Fruit fly (Drosophila melanogaster) whole organism, embryonic: Measurements from ENCODE around the gene Nmt.
A peak's percentile ranks its signal among the peaks of the same experiment; 100 is the strongest.

ENCODE experiments used
- Adf1 ChIP-seq: fragments of 200-800 bp; sonication (Bioruptor generic); IDR thresholded peaks from 2 replicates; pipeline ENCODE4 v1.3.6; 2022; ENCODE audit warnings: missing biosample characterization, missing genetic modification characterization
- Antp ChIP-seq: fragments of 200-800 bp; sonication (Bioruptor generic); optimal IDR thresholded peaks from 3 replicates; lab custom pipeline; 2016; ENCODE audit warnings: missing biosample characterization, missing genetic modification characterization
- Atf3 ChIP-seq: fragments of 200-800 bp; sonication (Bioruptor generic); optimal IDR thresholded peaks from 3 replicates; lab custom pipeline; 2016; ENCODE audit warnings: missing biosample characterization, missing genetic modification characterization
- CG13624 ChIP-seq: fragments of 200-800 bp; sonication (Bioruptor generic); optimal IDR thresholded peaks from 2 replicates; lab custom pipeline; 2016; ENCODE audit warnings: missing biosample characterization, missing genetic modification characterization
- CG14710 ChIP-seq: fragments of 200-800 bp; sonication (Bioruptor generic); optimal IDR thresholded peaks from 3 replicates; lab custom pipeline; 2019; ENCODE audit warnings: missing biosample characterization, mild to moderate bottlenecking, missing genetic modification characterization, moderate library complexity
- CG30020 ChIP-seq: fragments of 200-800 bp; optimal IDR thresholded peaks from 2 replicates; lab custom pipeline; 2019; ENCODE audit warnings: missing biosample characterization, mild to moderate bottlenecking, missing genetic modification characterization, moderate library complexity
- CG30403 ChIP-seq: fragments of 200-800 bp; sonication (Bioruptor generic); optimal IDR thresholded peaks from 3 replicates; lab custom pipeline; 2016; ENCODE audit warnings: missing biosample characterization, missing genetic modification characterization
- CG34224 ChIP-seq: fragments of 200-800 bp; sonication (Bioruptor generic); IDR thresholded peaks from 3 replicates; pipeline ENCODE4 v1.3.6; 2022; ENCODE audit warnings: missing biosample characterization, missing genetic modification characterization; ENCODE audit not compliant: partially characterized antibody
- CG4424 ChIP-seq: fragments of 200-800 bp; sonication (Bioruptor generic); optimal IDR thresholded peaks from 3 replicates; lab custom pipeline; 2016; ENCODE audit warnings: missing biosample characterization, missing genetic modification characterization
- CG4617 ChIP-seq: fragments of 200-800 bp; sonication (Bioruptor generic); optimal IDR thresholded peaks from 3 replicates; lab custom pipeline; 2016; ENCODE audit warnings: missing biosample characterization, missing genetic modification characterization, borderline replicate concordance
- CG4707 ChIP-seq: fragments of 200-800 bp; sonication (Bioruptor generic); optimal IDR thresholded peaks from 2 replicates; lab custom pipeline; 2018; ENCODE audit warnings: missing biosample characterization, mild to moderate bottlenecking, missing genetic modification characterization, moderate library complexity
- CG4730 ChIP-seq: fragments of 200-800 bp; sonication (Bioruptor generic); IDR thresholded peaks from 2 replicates; pipeline ENCODE4 v1.3.6; 2022; ENCODE audit warnings: missing biosample characterization, missing genetic modification characterization
- CG5953 ChIP-seq: fragments of 200-800 bp; sonication (Bioruptor generic); IDR thresholded peaks from 2 replicates; pipeline ENCODE4 v1.3.6; 2022; ENCODE audit warnings: missing biosample characterization, missing genetic modification characterization
- CG9797 ChIP-seq: fragments of 200-800 bp; sonication (Bioruptor generic); optimal IDR thresholded peaks from 3 replicates; lab custom pipeline; 2018; ENCODE audit warnings: missing biosample characterization, mild to moderate bottlenecking, missing genetic modification characterization
- CrebB ChIP-seq: fragments of 200-800 bp; sonication (Bioruptor generic); optimal IDR thresholded peaks from 3 replicates; lab custom pipeline; 2018; ENCODE audit warnings: missing biosample characterization, mild to moderate bottlenecking, missing genetic modification characterization
- Dad ChIP-seq: fragments of 200-800 bp; sonication (Bioruptor generic); optimal IDR thresholded peaks from 3 replicates; lab custom pipeline; 2016; ENCODE audit warnings: missing biosample characterization, missing genetic modification characterization
- Dek ChIP-seq: fragments of 200-800 bp; sonication (Bioruptor generic); optimal IDR thresholded peaks from 3 replicates; lab custom pipeline; 2019; ENCODE audit warnings: missing biosample characterization, mild to moderate bottlenecking, missing genetic modification characterization, moderate library complexity
- GATAe ChIP-seq: fragments of 200-800 bp; sonication (Bioruptor generic); conservative IDR thresholded peaks from 2 replicates; pipeline ENCODE4 v1.3.6; 2022; ENCODE audit warnings: missing biosample characterization, missing genetic modification characterization
- H15 ChIP-seq: fragments of 200-800 bp; sonication (Bioruptor generic); IDR thresholded peaks from 3 replicates; pipeline ENCODE4 v1.3.6; 2022; ENCODE audit warnings: missing biosample characterization, missing genetic modification characterization
- HLH3B ChIP-seq: fragments of 200-800 bp; sonication (Bioruptor generic); IDR thresholded peaks from 2 replicates; pipeline ENCODE4 v1.3.6; 2022; ENCODE audit warnings: missing biosample characterization, missing genetic modification characterization
- HLH54F ChIP-seq: fragments of 200-800 bp; sonication (Bioruptor generic); optimal IDR thresholded peaks from 3 replicates; lab custom pipeline; 2016; ENCODE audit warnings: missing biosample characterization, missing genetic modification characterization
- Mrtf ChIP-seq: fragments of 200-800 bp; sonication (Bioruptor generic); IDR thresholded peaks from 3 replicates; pipeline ENCODE4 v1.3.6; 2022; ENCODE audit warnings: missing biosample characterization, missing genetic modification characterization
- Myb ChIP-seq: fragments of 200-800 bp; sonication (Bioruptor generic); optimal IDR thresholded peaks from 2 replicates; lab custom pipeline; 2016; ENCODE audit warnings: missing biosample characterization, missing genetic modification characterization
- Side ChIP-seq: fragments of 200-800 bp; sonication (Bioruptor generic); optimal IDR thresholded peaks from 2 replicates; lab custom pipeline; 2016; ENCODE audit warnings: missing biosample characterization, missing genetic modification characterization
- bigmax ChIP-seq: fragments of 200-800 bp; sonication (Bioruptor generic); optimal IDR thresholded peaks from 2 replicates; lab custom pipeline; 2018; ENCODE audit warnings: missing biosample characterization, mild to moderate bottlenecking, missing genetic modification characterization
- bowl ChIP-seq: fragments of 200-800 bp; sonication (Bioruptor generic); IDR thresholded peaks from 2 replicates; pipeline ENCODE4 v1.3.6; 2022; ENCODE audit warnings: missing biosample characterization, missing genetic modification characterization
- btn ChIP-seq: fragments of 200-800 bp; sonication (Bioruptor generic); optimal IDR thresholded peaks from 2 replicates; lab custom pipeline; 2016; ENCODE audit warnings: missing biosample characterization, missing genetic modification characterization
- caup ChIP-seq: fragments of 200-800 bp; sonication (Bioruptor generic); optimal IDR thresholded peaks from 3 replicates; lab custom pipeline; 2017; ENCODE audit warnings: missing biosample characterization, mild to moderate bottlenecking, missing genetic modification characterization, moderate library complexity; ENCODE audit not compliant: severe bottlenecking
- cg ChIP-seq: fragments of 200-800 bp; sonication (Bioruptor generic); optimal IDR thresholded peaks from 3 replicates; lab custom pipeline; 2019; ENCODE audit warnings: missing biosample characterization, mild to moderate bottlenecking, missing genetic modification characterization, moderate library complexity
- chinmo ChIP-seq: fragments of 200-800 bp; sonication (Bioruptor generic); IDR thresholded peaks from 4 replicates; pipeline ENCODE4 v1.3.6; 2022; ENCODE audit warnings: missing biosample characterization, missing genetic modification characterization; ENCODE audit not compliant: partially characterized antibody
- crc ChIP-seq: fragments of 200-800 bp; sonication (Bioruptor generic); optimal IDR thresholded peaks from 2 replicates; lab custom pipeline; 2016; ENCODE audit warnings: missing biosample characterization, missing genetic modification characterization
- cwo ChIP-seq: fragments of 200-800 bp; sonication (Bioruptor generic); optimal IDR thresholded peaks from 3 replicates; lab custom pipeline; 2017; ENCODE audit warnings: missing biosample characterization, missing genetic modification characterization, mild to moderate bottlenecking, moderate library complexity, missing genetic modification reagents
- dmrt99B ChIP-seq: fragments of 200-800 bp; sonication (Bioruptor generic); optimal IDR thresholded peaks from 2 replicates; lab custom pipeline; 2018; ENCODE audit warnings: missing biosample characterization, mild to moderate bottlenecking, missing genetic modification characterization, moderate library complexity
- dpn ChIP-seq, 2 experiments: fragments of 200-800 bp; sonication (Bioruptor generic); optimal IDR thresholded peaks; 3 replicates each; lab custom pipeline; 2016; ENCODE audit warnings: missing biosample characterization in 2 of 2, missing genetic modification characterization in 2 of 2
- gcm2 ChIP-seq: fragments of 200-800 bp; sonication (Bioruptor generic); optimal IDR thresholded peaks from 2 replicates; lab custom pipeline; 2016; ENCODE audit warnings: missing biosample characterization, missing genetic modification characterization
- gfzf ChIP-seq: fragments of 200-800 bp; sonication (Bioruptor generic); optimal IDR thresholded peaks from 2 replicates; lab custom pipeline; 2016; ENCODE audit warnings: missing biosample characterization, mild to moderate bottlenecking, missing genetic modification characterization, moderate library complexity
- gt ChIP-seq: fragments of 200-800 bp; sonication (Bioruptor generic); IDR thresholded peaks from 2 replicates; pipeline ENCODE4 v1.3.6; 2022; ENCODE audit warnings: missing biosample characterization, missing genetic modification characterization
- hb ChIP-seq: fragments of 200-800 bp; sonication (Bioruptor generic); IDR thresholded peaks from 3 replicates; pipeline ENCODE4 v1.3.6; 2022; ENCODE audit warnings: missing biosample characterization, missing genetic modification characterization; ENCODE audit not compliant: partially characterized antibody
- inv ChIP-seq: fragments of 200-800 bp; sonication (Bioruptor generic); IDR thresholded peaks from 2 replicates; pipeline ENCODE4 v1.3.6; 2022; ENCODE audit warnings: missing biosample characterization, missing genetic modification characterization; ENCODE audit not compliant: partially characterized antibody
- lab ChIP-seq: fragments of 200-800 bp; sonication (Bioruptor generic); optimal IDR thresholded peaks from 3 replicates; lab custom pipeline; 2017; ENCODE audit warnings: missing biosample characterization, missing genetic modification characterization, mild to moderate bottlenecking, moderate library complexity, missing genetic modification reagents
- nmo ChIP-seq: fragments of 200-800 bp; sonication (Bioruptor generic); optimal IDR thresholded peaks from 2 replicates; lab custom pipeline; 2018; ENCODE audit warnings: missing biosample characterization, mild to moderate bottlenecking, missing genetic modification characterization, moderate library complexity
- onecut ChIP-seq: fragments of 200-800 bp; sonication (Bioruptor generic); IDR thresholded peaks from 2 replicates; pipeline ENCODE4 v1.3.6; 2022; ENCODE audit warnings: missing biosample characterization, missing genetic modification characterization
- phol ChIP-seq: fragments of 200-800 bp; sonication (Bioruptor generic); optimal IDR thresholded peaks from 3 replicates; lab custom pipeline; 2018; ENCODE audit warnings: missing biosample characterization, mild to moderate bottlenecking, missing genetic modification characterization, moderate library complexity
- pros ChIP-seq: fragments of 200-800 bp; sonication (Bioruptor generic); optimal IDR thresholded peaks from 3 replicates; lab custom pipeline; 2019; ENCODE audit warnings: missing biosample characterization, mild to moderate bottlenecking, missing genetic modification characterization, moderate library complexity
- pzg ChIP-seq: fragments of 200-800 bp; sonication (Bioruptor generic); optimal IDR thresholded peaks from 3 replicates; lab custom pipeline; 2018; ENCODE audit warnings: missing biosample characterization, mild to moderate bottlenecking, missing genetic modification characterization, moderate library complexity
- ranshi ChIP-seq: fragments of 200-800 bp; sonication (Bioruptor generic); IDR thresholded peaks from 2 replicates; pipeline ENCODE4 v1.3.6; 2022; ENCODE audit warnings: missing biosample characterization, missing genetic modification characterization
- sens ChIP-seq: fragments of 200-800 bp; sonication (Bioruptor generic); peaks from one replicate; lab custom pipeline; 2016; ENCODE audit warnings: missing biosample characterization, missing genetic modification characterization
- tna ChIP-seq: fragments of 200-800 bp; sonication (Bioruptor generic); IDR thresholded peaks from 2 replicates; pipeline ENCODE4 v1.3.6; 2022; ENCODE audit warnings: missing biosample characterization, missing genetic modification characterization; ENCODE audit not compliant: partially characterized antibody
- trem ChIP-seq: fragments of 200-800 bp; optimal IDR thresholded peaks from 3 replicates; lab custom pipeline; 2019; ENCODE audit warnings: missing biosample characterization, mild to moderate bottlenecking, missing genetic modification characterization, moderate library complexity
- tx ChIP-seq: fragments of 200-800 bp; sonication (Bioruptor generic); optimal IDR thresholded peaks from 2 replicates; lab custom pipeline; 2016; ENCODE audit warnings: missing biosample characterization, missing genetic modification characterization
- zen ChIP-seq: fragments of 200-800 bp; sonication (Bioruptor generic); optimal IDR thresholded peaks from 3 replicates; lab custom pipeline; 2018; ENCODE audit warnings: missing biosample characterization, mild to moderate bottlenecking, missing genetic modification characterization, moderate library complexity

Nmt gene

dm6 chr3L:8175818-8176217 is 2.4 kb downstream of the Nmt start, which contains the start of gene RecQ4:
Gene RecQ4, minus strand, starts transcription at chr3L:8175978.
- TF ChIP-seq CG14710 (tag; lab: Kevin White, UChicago) (peak; percentile 32), inv (peak; percentile 29; the same call in 1 of the 2 replicates), Atf3 (GFP tag; lab: Kevin White, UChicago) (no peak), sens (GFP tag; lab: Kevin White, UChicago) (peak; percentile 77), CG4617 (GFP tag; lab: Kevin White, UChicago) (peak; percentile 8), tna (no peak), gfzf (peak; percentile 44), gcm2 (GFP tag; lab: Kevin White, UChicago) (no peak), bowl (GFP tag; lab: Robert Waterston, UW) (no peak), bigmax (GFP tag; lab: Kevin White, UChicago) (peak; percentile 54), Antp (GFP tag; lab: Kevin White, UChicago) (no peak), gt (GFP tag; lab: Robert Waterston, UW) (no peak), caup (GFP tag; lab: Kevin White, UChicago) (no peak), crc (no peak), btn (GFP tag; lab: Kevin White, UChicago) (no peak), GATAe (no peak), hb (GFP tag; lab: Robert Waterston, UW) (no peak), chinmo (0 out of 4 replicates have a peak, but pooled peaks have one; percentile 37), CG4424 (GFP tag; lab: Kevin White, UChicago) (no peak), HLH54F (GFP tag; lab: Kevin White, UChicago) (no peak), Myb (GFP tag; lab: Kevin White, UChicago) (peak; percentile 46), CrebB (tag; lab: Kevin White, UChicago) (no peak), CG4707 (peak; percentile 100), onecut (GFP tag; lab: Robert Waterston, UW) (no peak), CG30403 (GFP tag; lab: Kevin White, UChicago) (peak; percentile 26), ranshi (GFP tag; lab: Robert Waterston, UW) (no peak), tx (GFP tag; lab: Kevin White, UChicago) (no peak), Dad (peak; percentile 16), nmo (peak; percentile 42), Side (no peak), CG30020 (tag; lab: Kevin White, UChicago) (no peak), phol (tag; lab: Kevin White, UChicago) (peak; percentile 22), CG9797 (peak; percentile 34), CG34224 (GFP tag; lab: Robert Waterston, UW) (peak; percentile 44; the same call in 2 of the 3 replicates), cwo (no peak), CG5953 (GFP tag; lab: Robert Waterston, UW) (no peak), Mrtf (GFP tag; lab: Robert Waterston, UW) (no peak), Adf1 (GFP tag; lab: Robert Waterston, UW) (no peak), CG13624 (GFP tag; lab: Kevin White, UChicago) (no peak), H15 (GFP tag; lab: Robert Waterston, UW) (no peak), dpn (GFP tag; optimal IDR thresholded peaks at IDR 0.05; lab: Kevin White, UChicago) (peak in 1 of 2 experiments; percentile 7), CG4730 (GFP tag; lab: Robert Waterston, UW) (no peak), pzg (GFP tag; lab: Kevin White, UChicago) (peak; percentile 81), HLH3B (GFP tag; lab: Robert Waterston, UW) (no peak), Dek (no peak), lab (GFP tag; lab: Kevin White, UChicago) (no peak), zen (no peak), dmrt99B (tag; lab: Kevin White, UChicago) (no peak), trem (tag; lab: Kevin White, UChicago) (peak; percentile 36), cg (GFP tag; lab: Kevin White, UChicago) (peak; percentile 47), pros (no peak)
